Worm (Caenorhabditis elegans) whole organism, early embryonic: ENCODE data around the gene ire-1.

ENCODE experiments used
- B0310.2 ChIP-seq: sonication (generic microtip); optimal IDR thresholded peaks from 2 replicates; lab custom pipeline; 2016; ENCODE audit warnings: mild to moderate bottlenecking, missing genetic modification characterization, missing compliant biosample characterization
- F13C5.2 ChIP-seq: sonication (generic microtip); optimal IDR thresholded peaks from 2 replicates; lab custom pipeline; 2017; ENCODE audit warnings: mild to moderate bottlenecking, missing genetic modification characterization, inconsistent platforms, missing compliant biosample characterization
- aly-1 ChIP-seq: sonication (generic microtip); optimal IDR thresholded peaks from 2 replicates; lab custom pipeline; 2016; ENCODE audit warnings: missing genetic modification characterization, missing compliant biosample characterization
- ama-1 ChIP-seq: fragments of 150-350 bp; optimal IDR thresholded peaks from 2 replicates; lab custom pipeline; 2014
- ceh-13 ChIP-seq: fragments of 200-800 bp; sonication (Bioruptor generic); optimal IDR thresholded peaks from 2 replicates; lab custom pipeline; 2018; ENCODE audit warnings: mild to moderate bottlenecking, missing genetic modification characterization, missing compliant biosample characterization
- ceh-36 ChIP-seq: sonication (generic microtip); optimal IDR thresholded peaks from 2 replicates; lab custom pipeline; 2016; ENCODE audit warnings: missing genetic modification characterization, inconsistent platforms, missing compliant biosample characterization
- ets-7 ChIP-seq: sonication (generic microtip); optimal IDR thresholded peaks from 2 replicates; lab custom pipeline; 2016; ENCODE audit warnings: missing genotype, missing genetic modification characterization, missing compliant biosample characterization
- flt-1 ChIP-seq: fragments of 200-800 bp; sonication (Bioruptor generic); IDR thresholded peaks from 2 replicates; pipeline ENCODE4 v1.3.6; 2022; ENCODE audit warnings: missing genetic modification characterization, missing compliant biosample characterization
- hmbx-1 ChIP-seq: sonication (generic microtip); optimal IDR thresholded peaks from 2 replicates; lab custom pipeline; 2016; ENCODE audit warnings: mild to moderate bottlenecking, missing genetic modification characterization, missing compliant biosample characterization
- hmg-4 ChIP-seq: fragments of 200-800 bp; sonication (Bioruptor generic); optimal IDR thresholded peaks from 2 replicates; lab custom pipeline; 2018; ENCODE audit warnings: mild to moderate bottlenecking, missing genetic modification characterization, missing compliant biosample characterization
- hnd-1 ChIP-seq: sonication (generic microtip); optimal IDR thresholded peaks from 2 replicates; lab custom pipeline; 2016; ENCODE audit warnings: missing genetic modification characterization, missing compliant biosample characterization
- pes-1 ChIP-seq: fragments of 200-800 bp; sonication (Bioruptor generic); IDR thresholded peaks from 2 replicates; pipeline ENCODE4 v1.3.6; 2022; ENCODE audit warnings: missing genetic modification reagents, missing genetic modification characterization, missing compliant biosample characterization
- scrt-1 ChIP-seq: fragments of 200-800 bp; sonication (Bioruptor generic); IDR thresholded peaks from 2 replicates; pipeline ENCODE4 v1.3.6; 2022; ENCODE audit warnings: missing genetic modification characterization, missing compliant biosample characterization
- sea-1 ChIP-seq: fragments of 200-800 bp; sonication (Bioruptor generic); conservative IDR thresholded peaks from 2 replicates; pipeline ENCODE4 v1.3.6; 2022; ENCODE audit warnings: missing genetic modification characterization, missing compliant biosample characterization
- tbx-11 ChIP-seq: fragments of 200-800 bp; sonication (Bioruptor generic); IDR thresholded peaks from 2 replicates; pipeline ENCODE4 v1.3.6; 2022; ENCODE audit warnings: missing genetic modification characterization, missing compliant biosample characterization
- tbx-37 ChIP-seq: fragments of 200-800 bp; sonication (Bioruptor generic); conservative IDR thresholded peaks from 2 replicates; pipeline ENCODE4 v1.3.6; 2022; ENCODE audit warnings: missing genetic modification reagents, missing genetic modification characterization, missing compliant biosample characterization
- tra-4 ChIP-seq: sonication (generic microtip); optimal IDR thresholded peaks from 2 replicates; lab custom pipeline; 2017; ENCODE audit warnings: missing genetic modification characterization, missing compliant biosample characterization

ire-1 gene

ce11 chrII:8129040-8129387, 4.3 kb upstream of the ire-1 start:
- peak; percentile 13 for TF ChIP-seq hmg-4 (GFP tag; lab: Kevin White, UChicago)
- no peak for TF ChIP-seq ama-1

ce11 chrII:8128273-8129039, 3.7 kb upstream of the ire-1 start:
- TF ChIP-seq hmg-4 (GFP tag; lab: Kevin White, UChicago) (peak; percentile 91), aly-1 (tag; lab: Kevin White, UChicago) (peak; percentile 76), sea-1 (GFP tag; lab: Robert Waterston, UW) (0 out of 2 replicates have a peak, but pooled peaks have one; percentile 32), hmbx-1 (tag; lab: Kevin White, UChicago) (no peak), ama-1 (no peak), ets-7 (tag; lab: Kevin White, UChicago) (peak; percentile 35), ceh-36 (tag; lab: Kevin White, UChicago) (no peak), scrt-1 (GFP tag; lab: Robert Waterston, UW) (peak; percentile 64; the same call in 1 of the 2 replicates), ceh-13 (no peak), tbx-11 (GFP tag; lab: Robert Waterston, UW) (no peak), F13C5.2 (tag; lab: Kevin White, UChicago) (peak; percentile 64), B0310.2 (no peak), hnd-1 (tag; lab: Kevin White, UChicago) (no peak), tbx-37 (GFP tag; lab: Robert Waterston, UW) (peak; percentile 50; the same call in 1 of the 2 replicates), tra-4 (tag; lab: Kevin White, UChicago) (no peak), flt-1 (GFP tag; lab: Robert Waterston, UW) (0 out of 2 replicates have a peak, but pooled peaks have one; percentile 43), pes-1 (GFP tag; lab: Robert Waterston, UW) (peak; percentile 38; the same call in 1 of the 2 replicates)

ce11 chrII:8127794-8128193, 3.1 kb upstream of the ire-1 start:
- no peak for TF ChIP-seq flt-1 (GFP tag; lab: Robert Waterston, UW)
- TF ChIP-seq hnd-1 (tag; lab: Kevin White, UChicago) = no peak
- TF ChIP-seq pes-1 (GFP tag; lab: Robert Waterston, UW) = no peak
- no peak for TF ChIP-seq sea-1 (GFP tag; lab: Robert Waterston, UW)
- no peak for TF ChIP-seq tbx-37 (GFP tag; lab: Robert Waterston, UW)
- TF ChIP-seq F13C5.2 (tag; lab: Kevin White, UChicago) = no peak

ce11 chrII:8127290-8127689, 2.6 kb upstream of the ire-1 start:
- TF ChIP-seq sea-1 (GFP tag; lab: Robert Waterston, UW) = no peak
- no peak for TF ChIP-seq tbx-11 (GFP tag; lab: Robert Waterston, UW)
- no peak for TF ChIP-seq pes-1 (GFP tag; lab: Robert Waterston, UW)
- TF ChIP-seq hmbx-1 (tag; lab: Kevin White, UChicago) = no peak
- TF ChIP-seq tbx-37 (GFP tag; lab: Robert Waterston, UW) = no peak
- TF ChIP-seq ama-1 = no peak
- TF ChIP-seq hmg-4 (GFP tag; lab: Kevin White, UChicago) = no peak
- no peak for TF ChIP-seq hnd-1 (tag; lab: Kevin White, UChicago)
- TF ChIP-seq B0310.2 = no peak

ce11 chrII:8126617-8127016, 1.9 kb upstream of the ire-1 start:
- TF ChIP-seq tbx-37 (GFP tag; lab: Robert Waterston, UW) (no peak), F13C5.2 (tag; lab: Kevin White, UChicago) (no peak), aly-1 (tag; lab: Kevin White, UChicago) (no peak), sea-1 (GFP tag; lab: Robert Waterston, UW) (no peak), tbx-11 (GFP tag; lab: Robert Waterston, UW) (no peak), scrt-1 (GFP tag; lab: Robert Waterston, UW) (no peak), ets-7 (tag; lab: Kevin White, UChicago) (no peak), flt-1 (GFP tag; lab: Robert Waterston, UW) (no peak), hnd-1 (tag; lab: Kevin White, UChicago) (no peak), tra-4 (tag; lab: Kevin White, UChicago) (no peak), pes-1 (GFP tag; lab: Robert Waterston, UW) (no peak), B0310.2 (no peak), ceh-36 (tag; lab: Kevin White, UChicago) (no peak), ama-1 (no peak), hmbx-1 (tag; lab: Kevin White, UChicago) (no peak), hmg-4 (GFP tag; lab: Kevin White, UChicago) (no peak), ceh-13 (no peak)

- TF ChIP-seq hmg-4 (GFP tag; lab: Kevin White, UChicago) (peak; percentile 21), pes-1 (GFP tag; lab: Robert Waterston, UW) (peak; percentile 41; the same call in 1 of the 2 replicates), tbx-11 (GFP tag; lab: Robert Waterston, UW) (no peak), tbx-37 (GFP tag; lab: Robert Waterston, UW) (no peak)
These were observed 1.4 kb upstream of the ire-1 start for ce11 chrII:8126132-8126531.

- TF ChIP-seq aly-1 (tag; lab: Kevin White, UChicago) = no peak
- no peak for TF ChIP-seq ceh-13
- no peak for TF ChIP-seq sea-1 (GFP tag; lab: Robert Waterston, UW)
- no peak for TF ChIP-seq pes-1 (GFP tag; lab: Robert Waterston, UW)
- TF ChIP-seq ets-7 (tag; lab: Kevin White, UChicago) = no peak
- TF ChIP-seq B0310.2 = no peak
- no peak for TF ChIP-seq scrt-1 (GFP tag; lab: Robert Waterston, UW)
- no peak for TF ChIP-seq flt-1 (GFP tag; lab: Robert Waterston, UW)
- TF ChIP-seq hnd-1 (tag; lab: Kevin White, UChicago) = no peak
- TF ChIP-seq ama-1 = no peak
- no peak for TF ChIP-seq hmg-4 (GFP tag; lab: Kevin White, UChicago)
- TF ChIP-seq tra-4 (tag; lab: Kevin White, UChicago) = no peak
- no peak for TF ChIP-seq F13C5.2 (tag; lab: Kevin White, UChicago)
- TF ChIP-seq hmbx-1 (tag; lab: Kevin White, UChicago) = no peak
- TF ChIP-seq tbx-37 (GFP tag; lab: Robert Waterston, UW) = no peak
- TF ChIP-seq tbx-11 (GFP tag; lab: Robert Waterston, UW) = no peak
These were observed 729 bp upstream of the ire-1 start for ce11 chrII:8125439-8125838.
